Fruit fly (Drosophila melanogaster) whole organism, embryonic: ENCODE measurements around the gene Rab8.
A peak's percentile ranks its signal among the peaks of the same experiment; 100 is the strongest.

ENCODE experiments used
- Ada2b ChIP-seq: fragments of 200-800 bp; sonication (Bioruptor generic); IDR thresholded peaks from 2 replicates; pipeline ENCODE4 v1.3.6; 2022; ENCODE audit warnings: missing biosample characterization, missing genetic modification characterization
- Awh ChIP-seq: fragments of 200-800 bp; sonication (Bioruptor generic); IDR thresholded peaks from 2 replicates; pipeline ENCODE4, ENCODE4 v1.3.6; 2022; ENCODE audit warnings: missing biosample characterization, missing genetic modification characterization
- Bdp1 ChIP-seq: fragments of 200-800 bp; sonication (Bioruptor generic); optimal IDR thresholded peaks from 3 replicates; lab custom pipeline; 2016; ENCODE audit warnings: missing biosample characterization, missing genetic modification characterization
- C15 ChIP-seq: fragments of 200-800 bp; sonication (Bioruptor generic); IDR thresholded peaks from 3 replicates; pipeline ENCODE4 v1.3.6; 2022; ENCODE audit warnings: missing biosample characterization, missing genetic modification characterization
- CG11560 ChIP-seq: fragments of 200-800 bp; sonication (Bioruptor generic); IDR thresholded peaks from 3 replicates; pipeline ENCODE4 v1.3.6; 2022; ENCODE audit warnings: missing biosample characterization, missing genetic modification characterization
- CG13894 ChIP-seq: fragments of 200-800 bp; sonication (Bioruptor generic); optimal IDR thresholded peaks from 3 replicates; lab custom pipeline; 2018; ENCODE audit warnings: missing biosample characterization, mild to moderate bottlenecking, missing genetic modification characterization, moderate library complexity
- CG1603 ChIP-seq: fragments of 200-800 bp; sonication (Bioruptor generic); optimal IDR thresholded peaks from 2 replicates; lab custom pipeline; 2019; ENCODE audit warnings: missing biosample characterization, mild to moderate bottlenecking, missing genetic modification characterization, moderate library complexity
- CG18764 ChIP-seq: fragments of 200-800 bp; sonication (Bioruptor generic); optimal IDR thresholded peaks from 3 replicates; lab custom pipeline; 2016; ENCODE audit warnings: missing biosample characterization, missing genetic modification characterization
- CG2199 ChIP-seq: fragments of 200-800 bp; sonication (Bioruptor generic); IDR thresholded peaks from 3 replicates; pipeline ENCODE4 v1.3.6; 2022; ENCODE audit warnings: missing biosample characterization, missing genetic modification characterization
- CG2202 ChIP-seq: fragments of 200-800 bp; sonication (Bioruptor generic); optimal IDR thresholded peaks from 2 replicates; lab custom pipeline; 2018; ENCODE audit warnings: missing biosample characterization, mild to moderate bottlenecking, missing genetic modification characterization
- CG2678 ChIP-seq: fragments of 200-800 bp; sonication (Bioruptor generic); optimal IDR thresholded peaks from 3 replicates; lab custom pipeline; 2019; ENCODE audit warnings: missing biosample characterization, mild to moderate bottlenecking, missing genetic modification characterization, moderate library complexity
- CG2889 ChIP-seq: fragments of 200-800 bp; sonication (Bioruptor generic); IDR thresholded peaks from 3 replicates; pipeline ENCODE4 v1.3.6; 2022; ENCODE audit warnings: missing biosample characterization, missing genetic modification characterization
- CG32532 ChIP-seq: fragments of 200-800 bp; sonication (Bioruptor generic); IDR thresholded peaks from 2 replicates; pipeline ENCODE4 v1.3.6; 2022; ENCODE audit warnings: missing biosample characterization, missing genetic modification characterization
- CG32767 ChIP-seq: fragments of 200-800 bp; sonication (Bioruptor generic); IDR thresholded peaks from 2 replicates; pipeline ENCODE4 v1.3.6; 2022; ENCODE audit warnings: missing biosample characterization, missing genetic modification characterization
- CG3726 ChIP-seq: fragments of 200-800 bp; sonication (Bioruptor generic); IDR thresholded peaks from 3 replicates; pipeline ENCODE4, ENCODE4 v1.3.6; 2022; ENCODE audit warnings: missing biosample characterization, missing genetic modification characterization
- CG4328 ChIP-seq: fragments of 200-800 bp; sonication (Bioruptor generic); optimal IDR thresholded peaks from 3 replicates; lab custom pipeline; 2017; ENCODE audit warnings: missing biosample characterization, missing genetic modification reagents, missing genetic modification characterization
- CG4707 ChIP-seq: fragments of 200-800 bp; sonication (Bioruptor generic); optimal IDR thresholded peaks from 2 replicates; lab custom pipeline; 2018; ENCODE audit warnings: missing biosample characterization, mild to moderate bottlenecking, missing genetic modification characterization, moderate library complexity
- CG4820 ChIP-seq: fragments of 200-800 bp; sonication (Bioruptor generic); optimal IDR thresholded peaks from 3 replicates; lab custom pipeline; 2016; ENCODE audit warnings: missing biosample characterization, missing genetic modification characterization
- CG5180 ChIP-seq: fragments of 200-800 bp; sonication (Bioruptor generic); optimal IDR thresholded peaks from 3 replicates; lab custom pipeline; 2017; ENCODE audit warnings: missing biosample characterization, missing genetic modification characterization, mild to moderate bottlenecking, moderate library complexity, missing genetic modification reagents
- CG5953 ChIP-seq: fragments of 200-800 bp; sonication (Bioruptor generic); IDR thresholded peaks from 2 replicates; pipeline ENCODE4 v1.3.6; 2022; ENCODE audit warnings: missing biosample characterization, missing genetic modification characterization
- CG7271 ChIP-seq: fragments of 200-800 bp; sonication (Bioruptor generic); optimal IDR thresholded peaks from 2 replicates; lab custom pipeline; 2018; ENCODE audit warnings: missing biosample characterization, mild to moderate bottlenecking, missing genetic modification characterization, moderate library complexity
- CG8924 ChIP-seq: fragments of 200-800 bp; optimal IDR thresholded peaks from 3 replicates; lab custom pipeline; 2019; ENCODE audit warnings: missing biosample characterization, mild to moderate bottlenecking, missing genetic modification characterization, moderate library complexity
- CG9817 ChIP-seq: fragments of 200-800 bp; sonication (Bioruptor generic); optimal IDR thresholded peaks from 2 replicates; lab custom pipeline; 2018; ENCODE audit warnings: missing biosample characterization, mild to moderate bottlenecking, missing genetic modification characterization, moderate library complexity
- CG9932 ChIP-seq: fragments of 200-800 bp; sonication (Bioruptor generic); IDR thresholded peaks from 2 replicates; pipeline ENCODE4 v1.3.6; 2022; ENCODE audit warnings: missing biosample characterization, missing genetic modification characterization
- Dip2 ChIP-seq: fragments of 200-800 bp; sonication (Bioruptor generic); IDR thresholded peaks from 2 replicates; pipeline ENCODE4 v1.3.6; 2022; ENCODE audit warnings: missing biosample characterization, missing genetic modification characterization
- HLH54F ChIP-seq: fragments of 200-800 bp; sonication (Bioruptor generic); optimal IDR thresholded peaks from 3 replicates; lab custom pipeline; 2016; ENCODE audit warnings: missing biosample characterization, missing genetic modification characterization
- HmgD ChIP-seq: fragments of 200-800 bp; sonication (Bioruptor generic); optimal IDR thresholded peaks from 3 replicates; lab custom pipeline; 2016; ENCODE audit warnings: missing biosample characterization, missing genetic modification characterization
- HmgZ ChIP-seq: fragments of 200-800 bp; sonication (Bioruptor generic); optimal IDR thresholded peaks from 2 replicates; lab custom pipeline; 2018; ENCODE audit warnings: missing biosample characterization, mild to moderate bottlenecking, missing genetic modification characterization
- Hmx ChIP-seq: fragments of 200-800 bp; sonication (Bioruptor generic); optimal IDR thresholded peaks from 2 replicates; lab custom pipeline; 2016; ENCODE audit warnings: missing biosample characterization, missing genetic modification characterization
- Meics ChIP-seq: fragments of 200-800 bp; sonication (Bioruptor generic); optimal IDR thresholded peaks from 2 replicates; lab custom pipeline; 2017; ENCODE audit warnings: missing biosample characterization, mild to moderate bottlenecking, missing genetic modification characterization
- NFAT ChIP-seq: fragments of 200-800 bp; sonication (Bioruptor generic); IDR thresholded peaks from 2 replicates; pipeline ENCODE4 v1.3.6; 2022; ENCODE audit warnings: missing biosample characterization, missing genetic modification characterization
- Ptx1 ChIP-seq: fragments of 200-800 bp; sonication (Bioruptor generic); IDR thresholded peaks from 2 replicates; pipeline ENCODE4 v1.3.6; 2022; ENCODE audit warnings: missing biosample characterization, missing genetic modification characterization
- Sry-β ChIP-seq: fragments of 200-800 bp; sonication (Bioruptor generic); optimal IDR thresholded peaks from 2 replicates; lab custom pipeline; 2018; ENCODE audit warnings: missing biosample characterization, mild to moderate bottlenecking, missing genetic modification characterization, moderate library complexity
- ab ChIP-seq: fragments of 200-800 bp; sonication (Bioruptor generic); optimal IDR thresholded peaks from 2 replicates; lab custom pipeline; 2016; ENCODE audit warnings: missing biosample characterization, missing genetic modification characterization
- bigmax ChIP-seq: fragments of 200-800 bp; sonication (Bioruptor generic); optimal IDR thresholded peaks from 2 replicates; lab custom pipeline; 2018; ENCODE audit warnings: missing biosample characterization, mild to moderate bottlenecking, missing genetic modification characterization
- btn ChIP-seq: fragments of 200-800 bp; sonication (Bioruptor generic); optimal IDR thresholded peaks from 2 replicates; lab custom pipeline; 2016; ENCODE audit warnings: missing biosample characterization, missing genetic modification characterization
- cato ChIP-seq: fragments of 200-800 bp; sonication (Bioruptor generic); optimal IDR thresholded peaks from 2 replicates; lab custom pipeline; 2016; ENCODE audit warnings: missing biosample characterization, missing genetic modification characterization, borderline replicate concordance
- crc ChIP-seq: fragments of 200-800 bp; sonication (Bioruptor generic); optimal IDR thresholded peaks from 2 replicates; lab custom pipeline; 2016; ENCODE audit warnings: missing biosample characterization, missing genetic modification characterization
- crol ChIP-seq: fragments of 200-800 bp; sonication (Bioruptor generic); IDR thresholded peaks from 2 replicates; pipeline ENCODE4 v1.3.6; 2022; ENCODE audit warnings: missing biosample characterization, missing genetic modification characterization
- h ChIP-seq: fragments of >200 bp; optimal IDR thresholded peaks from 2 replicates; lab custom pipeline; 2017
- ind ChIP-seq: fragments of 200-800 bp; sonication (Bioruptor generic); optimal IDR thresholded peaks from 3 replicates; lab custom pipeline; 2016; ENCODE audit warnings: missing biosample characterization, missing genetic modification characterization
- lab ChIP-seq: fragments of 200-800 bp; sonication (Bioruptor generic); optimal IDR thresholded peaks from 3 replicates; lab custom pipeline; 2017; ENCODE audit warnings: missing biosample characterization, missing genetic modification characterization, mild to moderate bottlenecking, moderate library complexity, missing genetic modification reagents
- lbe ChIP-seq: fragments of 200-800 bp; sonication (Bioruptor generic); optimal IDR thresholded peaks from 2 replicates; lab custom pipeline; 2016; ENCODE audit warnings: missing biosample characterization, mild to moderate bottlenecking, missing genetic modification characterization
- pzg ChIP-seq: fragments of 200-800 bp; sonication (Bioruptor generic); optimal IDR thresholded peaks from 3 replicates; lab custom pipeline; 2018; ENCODE audit warnings: missing biosample characterization, mild to moderate bottlenecking, missing genetic modification characterization, moderate library complexity
- salm ChIP-seq: fragments of 200-800 bp; sonication (Bioruptor generic); optimal IDR thresholded peaks from 2 replicates; lab custom pipeline; 2018; ENCODE audit warnings: missing biosample characterization, mild to moderate bottlenecking, missing genetic modification characterization
- slbo ChIP-seq: fragments of 200-800 bp; sonication (Bioruptor generic); IDR thresholded peaks from 2 replicates; pipeline ENCODE4 v1.3.6; 2022; ENCODE audit warnings: missing biosample characterization, missing genetic modification characterization
- slp2 ChIP-seq: fragments of 200-800 bp; sonication (Bioruptor generic); optimal IDR thresholded peaks from 2 replicates; lab custom pipeline; 2016; ENCODE audit warnings: missing biosample characterization, missing genetic modification characterization
- sob ChIP-seq: fragments of 200-800 bp; sonication (Bioruptor generic); IDR thresholded peaks from 2 replicates; pipeline ENCODE4 v1.3.6; 2022; ENCODE audit warnings: missing biosample characterization, missing genetic modification characterization
- unc-4 ChIP-seq: fragments of 200-800 bp; sonication (Bioruptor generic); IDR thresholded peaks from 2 replicates; pipeline ENCODE4 v1.3.6; 2022; ENCODE audit warnings: missing biosample characterization, missing genetic modification characterization; ENCODE audit not compliant: partially characterized antibody
- vnd ChIP-seq: fragments of 200-800 bp; sonication (Bioruptor generic); IDR thresholded peaks from 3 replicates; pipeline ENCODE4 v1.3.6; 2022; ENCODE audit warnings: missing biosample characterization, missing genetic modification characterization; ENCODE audit not compliant: partially characterized antibody

The Rab8 gene

dm6 chr3L:19870843-19871666, at the start of gene Rab8, which contains the start of gene Usp32 (continued):
- TF ChIP-seq CG5180 = peak; percentile 7
- peak; percentile 82 for TF ChIP-seq HmgZ
- peak; percentile 40 for TF ChIP-seq bigmax
- TF ChIP-seq CG9817 (tag; lab: Kevin White, UChicago) = peak; percentile 40
- TF ChIP-seq Ptx1 (GFP tag; lab: Robert Waterston, UW) = no peak; the same call in 1 of the 2 replicates
- TF ChIP-seq CG13894 (tag; lab: Kevin White, UChicago) = no peak
- peak; percentile 47; the same call in 1 of the 2 replicates for TF ChIP-seq CG32532 (GFP tag; lab: Robert Waterston, UW)
- peak; percentile 23 for TF ChIP-seq Sry-β
- peak; percentile 21 for TF ChIP-seq slp2 (GFP tag; lab: Kevin White, UChicago)
- no peak for TF ChIP-seq CG2678 (tag; lab: Kevin White, UChicago)
- TF ChIP-seq salm (tag; lab: Kevin White, UChicago) = peak; percentile 19
- peak; percentile 87 for TF ChIP-seq sob (GFP tag; lab: Robert Waterston, UW)
- TF ChIP-seq btn (GFP tag; lab: Kevin White, UChicago) = peak; percentile 40
- TF ChIP-seq CG11560 (tag; lab: Robert Waterston, UW) = no peak
- peak; percentile 60 for TF ChIP-seq ind
- TF ChIP-seq CG4707 (GFP tag; lab: Kevin White, UChicago) = peak; percentile 40
- peak; percentile 73 for TF ChIP-seq HmgD (GFP tag; lab: Kevin White, UChicago)
- no peak for TF ChIP-seq C15 (GFP tag; lab: Robert Waterston, UW)
- TF ChIP-seq NFAT (GFP tag; lab: Robert Waterston, UW) = peak; percentile 81
- TF ChIP-seq CG1603 (tag; lab: Kevin White, UChicago) = no peak
- TF ChIP-seq pzg (GFP tag; lab: Kevin White, UChicago) = peak; percentile 92
- TF ChIP-seq crc (GFP tag; lab: Kevin White, UChicago) = peak; percentile 39
- TF ChIP-seq CG18764 (GFP tag; lab: Kevin White, UChicago) = peak; percentile 34
- peak; percentile 81 for TF ChIP-seq CG9932
- no peak for TF ChIP-seq h (lab: Kevin White, UChicago)
- no peak for TF ChIP-seq CG5953 (GFP tag; lab: Robert Waterston, UW)
- peak; percentile 82 for TF ChIP-seq vnd
- peak; percentile 61 for TF ChIP-seq Meics (GFP tag; lab: Kevin White, UChicago)
- peak; percentile 84 for TF ChIP-seq lab (GFP tag; lab: Kevin White, UChicago)
- TF ChIP-seq ab = no peak
- TF ChIP-seq HLH54F (GFP tag; lab: Kevin White, UChicago) = peak; percentile 77
- TF ChIP-seq Hmx = no peak
- TF ChIP-seq Ada2b (GFP tag; lab: Robert Waterston, UW) = peak; percentile 32; the same call in 1 of the 2 replicates
- no peak for TF ChIP-seq CG3726 (GFP tag; lab: Robert Waterston, UW)
- TF ChIP-seq CG2199 (GFP tag; lab: Robert Waterston, UW) = peak; percentile 82; the same call in 2 of the 3 replicates
- TF ChIP-seq Dip2 (GFP tag; lab: Robert Waterston, UW) = no peak
- TF ChIP-seq lbe (GFP tag; lab: Kevin White, UChicago) = peak; percentile 77
- peak; percentile 32 for TF ChIP-seq CG8924 (tag; lab: Kevin White, UChicago)
- TF ChIP-seq Bdp1 (GFP tag; lab: Kevin White, UChicago) = peak; percentile 64
- no peak for TF ChIP-seq Awh (GFP tag; lab: Robert Waterston, UW)
- peak; percentile 4 for TF ChIP-seq CG4820 (GFP tag; lab: Kevin White, UChicago)
- no peak for TF ChIP-seq crol (GFP tag; lab: Robert Waterston, UW)
- TF ChIP-seq CG2202 (tag; lab: Kevin White, UChicago) = peak; percentile 25
- peak; percentile 74 for TF ChIP-seq CG4328 (GFP tag; lab: Kevin White, UChicago)
- peak; percentile 22 for TF ChIP-seq CG7271 (tag; lab: Kevin White, UChicago)
- no peak for TF ChIP-seq cato (GFP tag; lab: Kevin White, UChicago)
- TF ChIP-seq unc-4 (GFP tag; lab: Robert Waterston, UW) = peak; percentile 88
- TF ChIP-seq CG2889 (GFP tag; lab: Robert Waterston, UW) = no peak
- TF ChIP-seq CG32767 (GFP tag; lab: Robert Waterston, UW) = no peak
- peak; percentile 71 for TF ChIP-seq slbo
